Fruit fly (Drosophila melanogaster) whole organism, embryonic: ENCODE results near the gene CG7860.

Source experiments
- CG10366 ChIP-seq: fragments of 200-800 bp; sonication (Bioruptor generic); IDR thresholded peaks from 2 replicates; pipeline ENCODE4 v1.3.6; 2022; ENCODE audit warnings: missing biosample characterization, missing genetic modification characterization
- CG17328 ChIP-seq: fragments of 200-800 bp; sonication (Bioruptor generic); IDR thresholded peaks from 2 replicates; pipeline ENCODE4 v1.3.6; 2022; ENCODE audit warnings: missing biosample characterization, missing genetic modification characterization
- CG32767 ChIP-seq: fragments of 200-800 bp; sonication (Bioruptor generic); IDR thresholded peaks from 2 replicates; pipeline ENCODE4 v1.3.6; 2022; ENCODE audit warnings: missing biosample characterization, missing genetic modification characterization
- CG6272 ChIP-seq: fragments of 200-800 bp; sonication (Bioruptor generic); IDR thresholded peaks from 2 replicates; pipeline ENCODE4 v1.3.6; 2022; ENCODE audit warnings: missing biosample characterization, missing genetic modification characterization
- CG8359 ChIP-seq: fragments of 200-800 bp; sonication (Bioruptor generic); optimal IDR thresholded peaks from 2 replicates; lab custom pipeline; 2017; ENCODE audit warnings: missing biosample characterization, mild to moderate bottlenecking, missing genetic modification characterization, borderline replicate concordance
- Side ChIP-seq: fragments of 200-800 bp; sonication (Bioruptor generic); optimal IDR thresholded peaks from 2 replicates; lab custom pipeline; 2016; ENCODE audit warnings: missing biosample characterization, missing genetic modification characterization
- Sox102F ChIP-seq: fragments of 200-800 bp; sonication (Bioruptor generic); optimal IDR thresholded peaks from 2 replicates; lab custom pipeline; 2018; ENCODE audit warnings: missing biosample characterization, mild to moderate bottlenecking, missing genetic modification characterization, moderate library complexity
- cwo ChIP-seq: fragments of 200-800 bp; sonication (Bioruptor generic); optimal IDR thresholded peaks from 3 replicates; lab custom pipeline; 2017; ENCODE audit warnings: missing biosample characterization, missing genetic modification characterization, mild to moderate bottlenecking, moderate library complexity, missing genetic modification reagents
- danr ChIP-seq: fragments of 200-800 bp; sonication (Bioruptor generic); IDR thresholded peaks from 2 replicates; pipeline ENCODE4 v1.3.6; 2022; ENCODE audit warnings: missing biosample characterization, missing genetic modification characterization
- esg ChIP-seq: fragments of 200-800 bp; sonication (Bioruptor generic); conservative IDR thresholded peaks from 2 replicates; pipeline ENCODE4 v1.3.6; 2022; ENCODE audit warnings: missing biosample characterization, missing genetic modification characterization
- hb ChIP-seq: fragments of 200-800 bp; sonication (Bioruptor generic); IDR thresholded peaks from 3 replicates; pipeline ENCODE4 v1.3.6; 2022; ENCODE audit warnings: missing biosample characterization, missing genetic modification characterization; ENCODE audit not compliant: partially characterized antibody

- TF ChIP-seq CG10366 (GFP tag; lab: Robert Waterston, UW) (no peak), CG8359 (GFP tag; lab: Kevin White, UChicago) (no peak), Sox102F (GFP tag; lab: Kevin White, UChicago) (no peak), hb (GFP tag; lab: Robert Waterston, UW) (no peak), CG17328 (GFP tag; lab: Robert Waterston, UW) (no peak), danr (no peak), cwo (no peak), esg (GFP tag; lab: Robert Waterston, UW) (no peak), CG32767 (GFP tag; lab: Robert Waterston, UW) (no peak), CG6272 (GFP tag; lab: Robert Waterston, UW) (no peak), Side (GFP tag; lab: Kevin White, UChicago) (no peak)
These were observed 33.6 kb downstream of the CG7860 start for dm6 chrX:15602438-15602837.
